Fruit fly (Drosophila melanogaster): ENCODE results near the gene D2hgdh.
A peak's percentile ranks its signal among the peaks of the same experiment; 100 is the strongest.

Gene D2hgdh

DNA sequence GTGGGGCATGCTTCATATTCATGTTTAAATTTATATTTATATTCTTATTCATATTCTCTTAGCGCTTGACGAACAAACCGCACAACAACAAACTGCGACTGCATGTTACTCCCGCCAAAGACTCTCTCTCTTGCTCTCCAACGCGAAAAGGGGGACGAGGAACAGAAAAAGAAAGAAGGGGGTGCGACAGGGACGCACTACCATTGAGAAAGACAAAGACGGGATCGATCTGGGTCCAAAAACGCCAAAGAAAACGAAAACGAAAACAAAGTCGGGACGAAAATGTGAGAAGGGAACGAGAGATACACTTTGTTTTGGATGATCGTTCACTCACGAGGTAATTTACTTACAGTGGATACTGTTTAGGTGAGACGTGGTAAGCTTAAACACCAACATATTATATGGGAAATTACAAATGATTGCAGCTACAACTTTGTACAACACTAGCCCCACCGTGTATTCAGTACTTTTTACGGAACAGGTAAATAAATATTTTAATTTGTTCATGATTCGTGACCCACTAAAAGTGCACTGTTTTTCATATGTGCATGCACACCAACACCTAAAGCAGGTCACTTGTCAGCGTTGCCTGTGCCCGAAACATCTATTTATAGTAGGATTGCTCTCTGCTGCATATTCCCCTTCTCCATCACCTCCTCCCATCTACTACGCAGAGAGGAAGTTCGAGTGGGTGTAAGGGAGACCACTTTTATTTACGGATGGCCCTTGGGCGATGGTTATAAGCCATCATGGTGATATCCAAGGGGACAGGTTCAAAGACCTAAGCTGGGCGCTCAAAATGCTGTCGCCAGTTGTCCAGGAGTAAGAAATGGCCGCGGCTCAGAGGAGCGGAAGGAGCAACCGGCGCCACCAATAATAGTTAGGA, 19.3 kb upstream of the D2hgdh start (continued):
- TF ChIP-seq Elba2 (GFP tag; optimal IDR thresholded peaks at IDR 0.05) = no peak
- TF ChIP-seq emc (GFP tag; optimal IDR thresholded peaks at IDR 0.05) = no peak
- TF ChIP-seq stwl (tag; optimal IDR thresholded peaks at IDR 0.05) = no peak
- TF ChIP-seq CG10654 (GFP tag; optimal IDR thresholded peaks at IDR 0.05) = no peak
- TF ChIP-seq CG3847 (GFP tag; IDR thresholded peaks at IDR 0.05) = no peak
- no peak for TF ChIP-seq CG34376 (GFP tag; optimal IDR thresholded peaks at IDR 0.05)
- no peak for TF ChIP-seq insv (GFP tag; optimal IDR thresholded peaks at IDR 0.05)
- no peak for TF ChIP-seq CG2199 (GFP tag; IDR thresholded peaks at IDR 0.05)
- no peak for TF ChIP-seq Taf1 (GFP tag; IDR thresholded peaks at IDR 0.05)
- no peak for TF ChIP-seq Lim3 (GFP tag; IDR thresholded peaks at IDR 0.05)
- TF ChIP-seq CG14014 (GFP tag; IDR thresholded peaks at IDR 0.05) = no peak
- TF ChIP-seq CG9876 (GFP tag; optimal IDR thresholded peaks at IDR 0.05) = no peak
- no peak for TF ChIP-seq Adf1 (GFP tag; IDR thresholded peaks at IDR 0.05)
- no peak for TF ChIP-seq CrebB (tag; optimal IDR thresholded peaks at IDR 0.05)
- TF ChIP-seq Atf6 (GFP tag; IDR thresholded peaks at IDR 0.05) = no peak
- no peak for TF ChIP-seq CG4282 (GFP tag; optimal IDR thresholded peaks at IDR 0.05)
- TF ChIP-seq knrl (GFP tag; IDR thresholded peaks at IDR 0.05; ENCODE audit: partially characterized antibody) = no peak
- peak; percentile 10 for TF ChIP-seq CG9817 (tag; optimal IDR thresholded peaks at IDR 0.05)
- TF ChIP-seq eyg (GFP tag; optimal IDR thresholded peaks at IDR 0.05) = no peak
- TF ChIP-seq trem (tag; optimal IDR thresholded peaks at IDR 0.05) = no peak
- TF ChIP-seq CG16813 (GFP tag; IDR thresholded peaks at IDR 0.05; ENCODE audit: partially characterized antibody) = no peak
- TF ChIP-seq chm (GFP tag; IDR thresholded peaks at IDR 0.05) = peak; percentile 35; the same call in 1 of the 2 replicates
- TF ChIP-seq CG1602 (GFP tag; optimal IDR thresholded peaks at IDR 0.05) = no peak
- no peak for TF ChIP-seq hbn (GFP tag; IDR thresholded peaks at IDR 0.05; ENCODE audit: partially characterized antibody)
- no peak for TF ChIP-seq stc (GFP tag; IDR thresholded peaks at IDR 0.05)
- no peak for TF ChIP-seq cato (GFP tag; optimal IDR thresholded peaks at IDR 0.05; ENCODE audit: borderline replicate concordance)
- TF ChIP-seq jigr1 (GFP tag; IDR thresholded peaks at IDR 0.05) = no peak
- TF ChIP-seq cg (GFP tag; optimal IDR thresholded peaks at IDR 0.05) = peak; percentile 9
- no peak for TF ChIP-seq nom (GFP tag; optimal IDR thresholded peaks at IDR 0.05)
- no peak for TF ChIP-seq twi (tag; optimal IDR thresholded peaks at IDR 0.05)
- no peak for TF ChIP-seq seq (GFP tag; IDR thresholded peaks at IDR 0.05)
- TF ChIP-seq ci (GFP tag; IDR thresholded peaks at IDR 0.05) = no peak; the same call in 2 of the 3 replicates
- TF ChIP-seq zen (tag; optimal IDR thresholded peaks at IDR 0.05) = no peak
- TF ChIP-seq CG9797 (GFP tag; optimal IDR thresholded peaks at IDR 0.05) = no peak
- no peak for TF ChIP-seq C15 (GFP tag; IDR thresholded peaks at IDR 0.05)
- no peak for TF ChIP-seq CG7987 (GFP tag; optimal IDR thresholded peaks at IDR 0.05)
- peak; percentile 8 for TF ChIP-seq CG18476 (GFP tag; optimal IDR thresholded peaks at IDR 0.05)
- no peak for TF ChIP-seq bigmax (GFP tag; optimal IDR thresholded peaks at IDR 0.05)
- TF ChIP-seq gcm (GFP tag; optimal IDR thresholded peaks at IDR 0.05) = peak; percentile 23
- no peak for TF ChIP-seq CG7357 (GFP tag; IDR thresholded peaks at IDR 0.05)
- no peak for TF ChIP-seq tgo (GFP tag; IDR thresholded peaks at IDR 0.05)
- TF ChIP-seq grau (tag; optimal IDR thresholded peaks at IDR 0.05) = peak; percentile 96
- peak; percentile 31 for TF ChIP-seq CG10209 (GFP tag; optimal IDR thresholded peaks at IDR 0.05)
- no peak for TF ChIP-seq CG18011 (GFP tag; optimal IDR thresholded peaks at IDR 0.05)
- TF ChIP-seq hb (GFP tag; IDR thresholded peaks at IDR 0.05; ENCODE audit: partially characterized antibody) = no peak
- TF ChIP-seq dpn (GFP tag; optimal IDR thresholded peaks at IDR 0.05) = peak in 1 of 2 experiments; percentile 48
- no peak for TF ChIP-seq Hmx (GFP tag; optimal IDR thresholded peaks at IDR 0.05)
- peak; percentile 40 for TF ChIP-seq pum (GFP tag; optimal IDR thresholded peaks at IDR 0.05)
- TF ChIP-seq pnt (GFP tag; optimal IDR thresholded peaks at IDR 0.05) = peak; percentile 36
